Worm (Caenorhabditis elegans) whole organism, L4 larva: ENCODE results near the gene C54C6.11.

Experiments
- F10B5.3 ChIP-seq: sonication (generic microtip); optimal IDR thresholded peaks from 2 replicates; lab custom pipeline; 2016; ENCODE audit warnings: mild to moderate bottlenecking, missing genetic modification characterization, missing compliant biosample characterization
- Y48G9A.11 ChIP-seq: fragments of 200-800 bp; sonication (Bioruptor generic); IDR thresholded peaks from 2 replicates; pipeline ENCODE4 v1.3.6; 2022; ENCODE audit warnings: missing genetic modification reagents, missing genetic modification characterization, missing compliant biosample characterization
- ama-1 ChIP-seq: fragments of 150-350 bp; optimal IDR thresholded peaks from 2 replicates; lab custom pipeline; 2014; ENCODE audit warnings: inconsistent platforms, mixed read lengths
- attf-4 ChIP-seq: sonication (generic microtip); optimal IDR thresholded peaks from 3 replicates; lab custom pipeline; 2017; ENCODE audit warnings: missing biosample characterization, missing genetic modification characterization
- ceh-82 ChIP-seq: sonication (generic microtip); optimal IDR thresholded peaks from 2 replicates; lab custom pipeline; 2017; ENCODE audit warnings: missing biosample characterization, missing genetic modification characterization
- dve-1 ChIP-seq: sonication (generic microtip); optimal IDR thresholded peaks from 2 replicates; lab custom pipeline; 2017; ENCODE audit warnings: antibody characterized with exemption, mild to moderate bottlenecking, missing genetic modification characterization, missing compliant biosample characterization; ENCODE audit not compliant: insufficient read depth
- lir-3 ChIP-seq: sonication (generic microtip); optimal IDR thresholded peaks from 2 replicates; lab custom pipeline; 2016; ENCODE audit warnings: mild to moderate bottlenecking, missing genetic modification characterization, missing compliant biosample characterization
- mdt-29 ChIP-seq: fragments of 200-800 bp; sonication (Bioruptor generic); IDR thresholded peaks from 2 replicates; pipeline ENCODE4 v1.3.6; 2022; ENCODE audit warnings: missing genetic modification reagents, missing genetic modification characterization, missing compliant biosample characterization
- nhr-237 ChIP-seq: sonication (generic microtip); optimal IDR thresholded peaks from 2 replicates; lab custom pipeline; 2017; ENCODE audit warnings: missing biosample characterization, missing genetic modification characterization
- nhr-25 ChIP-seq: sonication (generic microtip); optimal IDR thresholded peaks from 2 replicates; lab custom pipeline; 2017; ENCODE audit warnings: missing genetic modification characterization, mild to moderate bottlenecking, missing compliant biosample characterization, antibody characterized with exemption, moderate library complexity, borderline replicate concordance; ENCODE audit not compliant: insufficient read depth
- pqm-1 ChIP-seq: sonication (generic microtip); optimal IDR thresholded peaks from 2 replicates; lab custom pipeline; 2017; ENCODE audit warnings: missing biosample characterization, missing genetic modification characterization
- zip-11 ChIP-seq: fragments of 200-800 bp; sonication (Bioruptor generic); IDR thresholded peaks from 2 replicates; pipeline ENCODE4 v1.3.6; 2022; ENCODE audit warnings: missing genetic modification characterization, missing compliant biosample characterization
- zip-2 ChIP-seq: fragments of 150-350 bp; optimal IDR thresholded peaks from 2 replicates; lab custom pipeline; 2014; ENCODE audit warnings: missing biosample characterization, missing genetic modification characterization

ce11 chrIII:3588183-3588582, 40.1 kb downstream of the C54C6.11 start:
- TF ChIP-seq Y48G9A.11 (GFP tag; lab: Robert Waterston, UW) (no peak), nhr-237 (tag; lab: Kevin White, UChicago) (no peak), ceh-82 (tag; lab: Kevin White, UChicago) (no peak), F10B5.3 (no peak), zip-2 (tag; lab: Kevin White, UChicago) (no peak), lir-3 (tag; lab: Kevin White, UChicago) (no peak), ama-1 (lab: Kevin White, UChicago) (no peak), attf-4 (tag; lab: Kevin White, UChicago) (no peak), pqm-1 (tag; lab: Kevin White, UChicago) (no peak), dve-1 (no peak), zip-11 (no peak), mdt-29 (GFP tag; lab: Robert Waterston, UW) (no peak), nhr-25 (tag; lab: Kevin White, UChicago) (no peak)
